Worm (Caenorhabditis elegans) whole organism, mixed stage, embryonic: ENCODE measurements around the gene kat-1.

ENCODE experiments used
- M03D4.4 ChIP-seq: sonication (generic microtip); optimal IDR thresholded peaks from 2 replicates; lab custom pipeline; 2017; ENCODE audit warnings: mild to moderate bottlenecking, missing genetic modification characterization, missing compliant biosample characterization
- bed-3 ChIP-seq: fragments of 200-800 bp; sonication (Bioruptor generic); optimal IDR thresholded peaks from 3 replicates; lab custom pipeline; 2018; ENCODE audit warnings: mild to moderate bottlenecking, missing genetic modification characterization, moderate library complexity, missing compliant biosample characterization
- blmp-1 ChIP-seq: fragments of 150-350 bp; optimal IDR thresholded peaks from 2 replicates; lab custom pipeline; 2014; ENCODE audit warnings: missing biosample characterization, missing genetic modification characterization
- ceh-39 ChIP-seq: fragments of 150-350 bp; optimal IDR thresholded peaks from 2 replicates; lab custom pipeline; 2014; ENCODE audit warnings: missing biosample characterization, missing genetic modification characterization
- ceh-43 ChIP-seq: fragments of 200-800 bp; sonication (Bioruptor generic); optimal IDR thresholded peaks from 2 replicates; lab custom pipeline; 2018; ENCODE audit warnings: mild to moderate bottlenecking, missing genetic modification characterization, moderate library complexity, missing compliant biosample characterization
- ceh-83 ChIP-seq: fragments of 200-800 bp; sonication (Bioruptor generic); optimal IDR thresholded peaks from 2 replicates; lab custom pipeline; 2018; ENCODE audit warnings: mild to moderate bottlenecking, missing genetic modification characterization, missing compliant biosample characterization
- ces-1 ChIP-seq: fragments of 150-350 bp; optimal IDR thresholded peaks from 2 replicates; lab custom pipeline; 2014; ENCODE audit warnings: missing biosample characterization, missing genetic modification reagents, missing genetic modification characterization
- cnd-1 ChIP-seq: fragments of 200-800 bp; sonication (Bioruptor generic); optimal IDR thresholded peaks from 2 replicates; lab custom pipeline; 2018; ENCODE audit warnings: mild to moderate bottlenecking, missing genetic modification characterization, missing compliant biosample characterization
- drap-1 ChIP-seq: fragments of 200-800 bp; sonication (Bioruptor generic); optimal IDR thresholded peaks from 3 replicates; lab custom pipeline; 2018; ENCODE audit warnings: mild to moderate bottlenecking, missing genetic modification characterization, missing compliant biosample characterization
- elt-3 ChIP-seq: fragments of 150-350 bp; optimal IDR thresholded peaks from 2 replicates; lab custom pipeline; 2014; ENCODE audit warnings: missing biosample characterization, missing genetic modification characterization
- flh-1 ChIP-seq: fragments of 200-800 bp; sonication (Bioruptor generic); optimal IDR thresholded peaks from 2 replicates; lab custom pipeline; 2018; ENCODE audit warnings: mild to moderate bottlenecking, missing genetic modification characterization, moderate library complexity, missing compliant biosample characterization
- ham-2 ChIP-seq: fragments of 200-800 bp; sonication (Bioruptor generic); optimal IDR thresholded peaks from 2 replicates; lab custom pipeline; 2018; ENCODE audit warnings: mild to moderate bottlenecking, missing genetic modification characterization, missing compliant biosample characterization
- hlh-1 ChIP-seq: fragments of 150-350 bp; optimal IDR thresholded peaks from 2 replicates; lab custom pipeline; 2014; ENCODE audit warnings: missing biosample characterization, missing genetic modification reagents, missing genetic modification characterization
- lin-13 ChIP-seq: fragments of 150-350 bp; optimal IDR thresholded peaks from 2 replicates; lab custom pipeline; 2014; ENCODE audit warnings: missing biosample characterization, missing genetic modification characterization
- lin-32 ChIP-seq: fragments of 200-800 bp; sonication (Bioruptor generic); optimal IDR thresholded peaks from 2 replicates; lab custom pipeline; 2018; ENCODE audit warnings: mild to moderate bottlenecking, missing genetic modification characterization, missing compliant biosample characterization
- lsy-2 ChIP-seq: fragments of 150-350 bp; optimal IDR thresholded peaks from 2 replicates; lab custom pipeline; 2014; ENCODE audit warnings: missing biosample characterization, missing genetic modification characterization
- mab-5 ChIP-seq: fragments of 150-350 bp; optimal IDR thresholded peaks from 2 replicates; lab custom pipeline; 2014; ENCODE audit warnings: missing biosample characterization, missing genetic modification characterization
- mep-1 ChIP-seq: fragments of 150-350 bp; optimal IDR thresholded peaks from 2 replicates; lab custom pipeline; 2017; ENCODE audit warnings: missing biosample characterization, missing genetic modification reagents, missing genetic modification characterization, inconsistent platforms
- mls-2 ChIP-seq: sonication (generic microtip); optimal IDR thresholded peaks from 2 replicates; lab custom pipeline; 2016; ENCODE audit warnings: mild to moderate bottlenecking, missing genetic modification characterization, moderate library complexity, missing compliant biosample characterization
- nhr-12 ChIP-seq: fragments of 150-350 bp; optimal IDR thresholded peaks from 2 replicates; lab custom pipeline; 2014; ENCODE audit warnings: missing biosample characterization, missing genetic modification characterization
- nhr-2 ChIP-seq: fragments of 150-350 bp; optimal IDR thresholded peaks from 2 replicates; lab custom pipeline; 2014; ENCODE audit warnings: missing biosample characterization, missing genetic modification characterization
- nhr-237 ChIP-seq: fragments of 150-350 bp; optimal IDR thresholded peaks from 2 replicates; lab custom pipeline; 2014; ENCODE audit warnings: missing biosample characterization, missing genetic modification characterization
- nhr-28 ChIP-seq: fragments of 150-350 bp; optimal IDR thresholded peaks from 2 replicates; lab custom pipeline; 2014; ENCODE audit warnings: missing biosample characterization, missing genetic modification characterization
- nhr-76 ChIP-seq: sonication (generic microtip); optimal IDR thresholded peaks from 2 replicates; lab custom pipeline; 2017; ENCODE audit warnings: missing biosample characterization, missing genetic modification characterization
- pha-4 ChIP-seq: fragments of 150-350 bp; optimal IDR thresholded peaks from 2 replicates; lab custom pipeline; 2018; ENCODE audit warnings: missing biosample characterization, missing genetic modification reagents, missing genetic modification characterization
- sem-2 ChIP-seq: fragments of 200-800 bp; sonication (Bioruptor generic); optimal IDR thresholded peaks from 2 replicates; lab custom pipeline; 2018; ENCODE audit warnings: mild to moderate bottlenecking, missing genetic modification characterization, missing compliant biosample characterization
- sptf-1 ChIP-seq: sonication (generic microtip); optimal IDR thresholded peaks from 2 replicates; lab custom pipeline; 2017; ENCODE audit warnings: mild to moderate bottlenecking, missing genetic modification characterization, moderate library complexity, missing compliant biosample characterization
- tbx-8 ChIP-seq: fragments of 200-800 bp; sonication (Bioruptor generic); optimal IDR thresholded peaks from 2 replicates; lab custom pipeline; 2018; ENCODE audit warnings: mild to moderate bottlenecking, missing genetic modification characterization, moderate library complexity, missing compliant biosample characterization
- unc-120 ChIP-seq: sonication (generic microtip); optimal IDR thresholded peaks from 2 replicates; lab custom pipeline; 2017; ENCODE audit warnings: missing genetic modification characterization, missing compliant biosample characterization; ENCODE audit not compliant: poor library complexity, severe bottlenecking
- unc-39 ChIP-seq: fragments of 150-350 bp; optimal IDR thresholded peaks from 2 replicates; lab custom pipeline; 2014; ENCODE audit warnings: missing biosample characterization, missing genetic modification characterization
- zip-8 ChIP-seq: fragments of 150-350 bp; optimal IDR thresholded peaks from 2 replicates; lab custom pipeline; 2014; ENCODE audit warnings: missing biosample characterization, missing genetic modification characterization
- ztf-11 ChIP-seq: fragments of 150-350 bp; optimal IDR thresholded peaks from 2 replicates; lab custom pipeline; 2014; ENCODE audit warnings: missing biosample characterization, missing genetic modification characterization

kat-1 gene

DNA sequence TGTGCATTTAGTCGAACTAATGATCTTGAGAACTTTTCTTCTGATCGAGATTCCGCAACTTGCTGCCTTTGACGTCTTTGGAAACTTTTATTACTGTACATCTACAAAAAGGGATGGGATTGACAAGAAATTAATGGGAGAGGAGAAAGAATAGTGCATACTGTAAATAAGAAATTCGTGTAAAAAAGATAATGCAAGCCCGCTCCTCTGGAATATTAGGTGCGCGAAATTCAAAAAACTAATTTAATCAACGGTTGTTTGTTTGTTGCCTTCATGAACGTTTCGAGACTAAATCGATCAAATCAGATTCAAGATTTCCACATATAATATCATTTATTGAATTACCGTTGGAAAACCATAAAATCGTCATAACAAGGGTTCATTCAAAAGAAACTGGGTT lies 3.7 kb upstream of the kat-1 start, which contains the start of gene him-14:
TSS of gene him-14 (minus strand) at position 101 of the 400 bp plus-strand sequence.
- TF ChIP-seq blmp-1 (tag; lab: Kevin White, UChicago), result no peak
- TF ChIP-seq mab-5 (tag; lab: Kevin White, UChicago), result no peak
- TF ChIP-seq sem-2 (GFP tag; lab: Kevin White, UChicago), result no peak
- TF ChIP-seq mls-2 (tag; lab: Kevin White, UChicago), result no peak

DNA sequence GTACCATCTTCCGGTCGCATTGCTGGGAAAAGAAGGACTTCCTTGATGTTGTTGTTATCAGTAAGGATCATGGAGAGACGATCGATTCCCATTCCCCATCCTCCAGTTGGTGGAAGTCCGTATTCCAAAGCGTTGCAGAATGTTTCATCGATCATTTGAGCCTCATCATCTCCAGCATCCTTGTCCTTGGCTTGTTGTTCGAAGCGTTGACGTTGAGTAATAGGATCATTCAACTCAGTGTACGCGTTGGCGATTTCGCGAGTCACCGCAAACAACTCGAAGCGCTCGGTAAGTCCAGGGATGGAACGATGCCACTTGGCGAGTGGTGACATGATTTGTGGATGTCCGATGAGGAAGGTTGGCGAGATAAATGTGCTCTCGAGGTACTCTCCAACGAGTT lies 3.2 kb upstream of the kat-1 start:
- no peak for TF ChIP-seq sptf-1
- TF ChIP-seq mab-5 (tag; lab: Kevin White, UChicago), result no peak
- TF ChIP-seq sem-2 (GFP tag; lab: Kevin White, UChicago), result no peak
- TF ChIP-seq tbx-8, result no peak
- TF ChIP-seq, all 35 proteins: peak for 0

DNA sequence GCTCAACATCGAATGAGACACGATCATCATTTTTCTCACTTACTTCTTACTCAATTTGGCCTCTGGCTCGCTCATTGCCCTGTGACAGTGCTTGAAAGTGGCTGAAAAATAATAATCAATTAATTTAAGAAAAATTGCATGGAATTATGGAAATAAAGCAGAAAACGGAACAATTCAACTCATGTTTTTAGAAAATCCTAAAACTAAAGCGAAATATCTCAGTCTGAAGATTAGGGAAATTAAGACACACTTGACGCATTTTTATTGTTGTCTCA lies 1.4 kb upstream of the kat-1 start, which contains the start of gene kars-1:
TSS of gene kars-1 (minus strand) at position 101 of the 275 bp plus-strand sequence.
- TF ChIP-seq nhr-2 (tag; lab: Kevin White, UChicago) (no peak), elt-3 (tag; lab: Kevin White, UChicago) (no peak), unc-120 (tag; lab: Kevin White, UChicago) (no peak), lsy-2 (tag; lab: Kevin White, UChicago) (no peak), pha-4 (tag; lab: Kevin White, UChicago) (no peak)

DNA sequence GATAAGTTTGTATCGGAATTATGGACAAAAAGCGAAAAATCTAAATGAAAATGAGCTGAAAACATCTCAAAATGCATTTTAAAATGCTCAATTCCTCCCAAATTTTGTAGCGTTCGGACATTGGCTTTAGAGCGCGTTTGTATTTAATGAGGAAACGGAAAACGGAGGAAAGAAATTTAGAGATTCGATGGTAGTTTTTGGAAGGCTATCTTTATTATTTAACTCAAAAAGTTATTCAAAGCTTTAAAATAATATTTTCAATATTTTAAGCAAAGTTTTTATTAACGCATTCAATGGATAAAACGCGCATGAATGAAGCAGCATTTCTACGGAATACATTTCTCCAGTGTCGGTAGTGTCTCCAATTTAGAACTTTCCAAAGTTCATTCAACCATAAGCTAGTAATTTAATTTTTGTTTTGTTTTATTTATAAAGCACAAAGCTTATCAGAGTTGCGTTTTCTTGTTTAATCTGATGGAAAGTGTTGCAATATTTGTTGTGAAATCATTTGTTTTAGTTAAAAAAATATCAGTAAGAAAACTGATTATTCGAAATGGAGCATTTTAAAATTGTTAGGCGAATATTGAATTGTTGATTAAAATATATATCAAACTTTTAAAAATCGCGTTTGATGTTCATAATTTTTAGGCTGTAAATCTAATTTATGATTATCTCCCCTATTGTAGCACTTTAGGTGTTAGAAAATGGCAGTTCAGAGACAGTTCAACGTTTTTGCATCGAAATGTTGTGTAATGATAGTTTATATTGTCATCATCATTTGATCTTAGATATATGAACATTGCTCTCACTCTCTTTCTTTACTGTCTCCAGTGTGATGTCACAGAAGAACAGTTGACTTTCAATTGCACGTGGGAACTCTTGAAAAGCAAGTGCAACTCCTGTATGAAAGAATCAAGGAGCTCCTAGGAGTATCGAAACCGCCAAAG lies 751 bp upstream of the kat-1 start:
- TF ChIP-seq sem-2 (GFP tag; lab: Kevin White, UChicago), result no peak
- no peak for TF ChIP-seq mls-2 (tag; lab: Kevin White, UChicago)
- no peak for TF ChIP-seq nhr-12 (tag; lab: Kevin White, UChicago)
- TF ChIP-seq flh-1 (GFP tag; lab: Kevin White, UChicago), result no peak
- TF ChIP-seq ceh-39 (tag; lab: Kevin White, UChicago), result no peak
- TF ChIP-seq mep-1 (tag; lab: Kevin White, UChicago), result peak; percentile 63
- peak; percentile 76 for TF ChIP-seq nhr-237 (tag; lab: Kevin White, UChicago)
- no peak for TF ChIP-seq pha-4 (tag; lab: Kevin White, UChicago)
- peak; percentile 80 for TF ChIP-seq lsy-2 (tag; lab: Kevin White, UChicago)
- peak; percentile 68 for TF ChIP-seq sptf-1
- no peak for TF ChIP-seq elt-3 (tag; lab: Kevin White, UChicago)
- no peak for TF ChIP-seq ztf-11
- TF ChIP-seq nhr-28 (tag; lab: Kevin White, UChicago), result no peak
- TF ChIP-seq ham-2, result no peak
- TF ChIP-seq M03D4.4, result no peak
- TF ChIP-seq drap-1, result no peak
- no peak for TF ChIP-seq nhr-76 (tag; lab: Kevin White, UChicago)
- TF ChIP-seq unc-120 (tag; lab: Kevin White, UChicago), result no peak
- TF ChIP-seq ceh-43 (GFP tag; lab: Kevin White, UChicago), result no peak
- no peak for TF ChIP-seq unc-39 (tag; lab: Kevin White, UChicago)
- TF ChIP-seq cnd-1, result peak; percentile 30
- TF ChIP-seq hlh-1 (tag; lab: Kevin White, UChicago), result no peak
- no peak for TF ChIP-seq bed-3 (GFP tag; lab: Kevin White, UChicago)
- TF ChIP-seq lin-13, result peak; percentile 4
- peak; percentile 95 for TF ChIP-seq ces-1 (GFP tag; lab: Kevin White, UChicago)
- no peak for TF ChIP-seq lin-32 (GFP tag; lab: Kevin White, UChicago)
- no peak for TF ChIP-seq mab-5 (tag; lab: Kevin White, UChicago)
- TF ChIP-seq, all 35 proteins: peak for 7

DNA sequence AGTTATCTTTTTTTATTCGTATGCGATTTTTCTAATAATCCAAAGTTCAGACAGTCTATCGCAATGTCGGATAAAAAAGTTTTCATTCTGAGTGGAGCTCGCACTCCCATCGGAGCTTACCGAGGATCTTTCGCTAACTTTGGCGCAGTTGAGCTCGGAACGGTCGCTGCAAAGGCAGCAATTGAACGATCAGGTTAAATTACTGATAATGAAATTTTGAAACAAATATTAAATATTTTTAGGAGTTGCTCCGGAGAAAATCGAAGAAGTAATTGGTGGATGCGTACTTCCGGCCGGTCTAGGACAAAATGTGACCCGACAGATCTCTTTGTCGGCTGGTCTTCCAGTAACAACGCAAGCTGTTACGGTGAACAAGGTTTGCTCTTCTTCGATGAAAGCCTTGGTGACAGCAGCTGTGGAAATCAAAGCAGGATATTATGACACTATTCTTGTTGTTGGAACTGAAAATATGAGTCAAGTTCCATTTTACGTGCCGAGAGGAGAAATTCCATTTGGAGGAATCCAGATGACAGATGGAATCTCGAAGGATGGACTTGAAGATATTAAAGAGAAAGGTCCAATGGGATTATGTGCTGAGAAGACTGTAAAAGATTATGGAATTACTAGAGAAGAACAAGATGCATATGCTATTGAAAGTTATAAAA lies 2.1 kb downstream of the kat-1 start, which contains the start of gene T02G5.7:
TSS of gene T02G5.7 (plus strand) at position 51 of the 665 bp plus-strand sequence.
- TF ChIP-seq unc-39 (tag; lab: Kevin White, UChicago) (no peak), unc-120 (tag; lab: Kevin White, UChicago) (no peak), pha-4 (tag; lab: Kevin White, UChicago) (no peak), ceh-83 (no peak), lsy-2 (tag; lab: Kevin White, UChicago) (no peak), cnd-1 (no peak), tbx-8 (no peak), flh-1 (GFP tag; lab: Kevin White, UChicago) (no peak), ham-2 (no peak), mab-5 (tag; lab: Kevin White, UChicago) (no peak), drap-1 (no peak), zip-8 (tag; lab: Kevin White, UChicago) (no peak), ces-1 (GFP tag; lab: Kevin White, UChicago) (no peak), nhr-76 (tag; lab: Kevin White, UChicago) (no peak), ceh-39 (tag; lab: Kevin White, UChicago) (no peak)
